Worm (Caenorhabditis elegans): Measurements from ENCODE around the gene irld-44.

DNA sequence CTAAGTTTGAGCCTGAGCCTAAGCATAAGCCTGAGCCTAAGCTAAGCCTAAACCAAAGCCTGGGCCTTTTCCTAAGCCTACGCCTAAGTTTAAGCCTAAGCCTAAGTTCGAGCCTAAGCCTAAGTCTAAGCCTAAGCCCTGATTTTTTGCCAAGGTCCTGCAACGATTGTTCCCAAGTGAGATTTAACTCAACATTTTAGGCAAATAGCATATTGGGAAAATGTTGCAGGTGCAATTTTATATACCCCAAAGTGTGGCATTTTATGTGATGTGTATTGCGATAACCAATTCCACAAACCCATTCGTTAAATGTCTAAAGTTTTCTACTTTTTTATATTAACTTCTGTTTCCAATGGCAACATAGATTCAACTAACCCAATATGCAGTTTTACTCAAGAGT lies 11.1 kb downstream of the irld-44 start, which contains the start of gene irld-40:
- TF ChIP-seq hmbx-1 (tag; optimal IDR thresholded peaks at IDR 0.05) (no peak), sea-1 (GFP tag; conservative IDR thresholded peaks at IDR 0.05) (no peak), ama-1 (optimal IDR thresholded peaks at IDR 0.05) (no peak), ceh-13 (GFP tag; optimal IDR thresholded peaks at IDR 0.05) (no peak), flt-1 (GFP tag; IDR thresholded peaks at IDR 0.05) (no peak), scrt-1 (GFP tag; IDR thresholded peaks at IDR 0.05) (no peak), aly-1 (tag; optimal IDR thresholded peaks at IDR 0.05) (no peak), ceh-36 (tag; optimal IDR thresholded peaks at IDR 0.05) (no peak), tbx-11 (GFP tag; IDR thresholded peaks at IDR 0.05) (no peak), hmg-4 (GFP tag; optimal IDR thresholded peaks at IDR 0.05) (no peak), tbx-37 (GFP tag; conservative IDR thresholded peaks at IDR 0.05) (no peak), pes-1 (GFP tag; IDR thresholded peaks at IDR 0.05) (no peak), tra-4 (tag; optimal IDR thresholded peaks at IDR 0.05) (no peak)

Data from whole organism, early embryonic.